Worm (Caenorhabditis elegans): ENCODE data around the gene C02B10.6.
A peak's percentile ranks its signal among the peaks of the same experiment; 100 is the strongest.

The C02B10.6 gene

DNA sequence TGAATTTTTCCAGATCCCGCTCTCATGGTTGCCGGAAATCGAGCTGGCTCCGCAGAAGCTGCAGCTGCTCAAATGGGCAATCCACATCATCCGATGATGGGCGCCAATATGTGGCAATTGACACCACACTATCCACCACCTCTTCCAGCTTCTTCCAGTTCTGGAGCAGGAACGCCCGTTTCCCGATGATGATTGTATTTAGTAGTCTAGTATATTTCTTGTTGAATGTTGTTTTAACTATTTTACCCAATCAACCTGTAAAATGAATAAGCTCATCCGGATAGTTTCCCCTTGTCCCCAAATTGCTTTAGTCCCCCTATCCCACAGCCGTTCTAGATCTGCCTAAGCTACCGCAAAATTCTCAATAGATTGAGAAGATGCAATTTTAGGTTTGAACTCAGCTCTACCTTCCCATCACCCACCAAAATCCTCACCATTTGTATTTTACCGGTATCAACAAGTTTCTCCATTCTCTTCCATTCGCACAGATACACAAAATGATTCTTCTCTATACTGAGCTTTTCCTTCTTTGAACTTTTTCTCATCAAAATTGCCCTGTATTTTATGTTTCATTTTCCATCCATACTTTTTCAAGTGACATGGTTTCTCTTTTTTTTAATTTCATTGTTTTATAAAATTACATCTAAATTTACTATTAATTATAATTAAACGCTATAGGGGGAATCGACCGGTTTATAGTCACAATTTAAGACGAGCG lies 15.7 kb downstream of the C02B10.6 start (continued):
- TF ChIP-seq mes-4 (tag; optimal IDR thresholded peaks at IDR 0.05) (no peak), madf-3 (GFP tag; IDR thresholded peaks at IDR 0.05) (peak; percentile 51; the same call in 1 of the 2 replicates), sdz-38 (tag; optimal IDR thresholded peaks at IDR 0.05) (no peak), lin-54 (GFP tag; optimal IDR thresholded peaks at IDR 0.05) (no peak), F52B5.7 (tag; optimal IDR thresholded peaks at IDR 0.05) (peak; percentile 3), Y95B8A.8 (GFP tag; IDR thresholded peaks at IDR 0.05) (no peak), nfya-1 (tag; optimal IDR thresholded peaks at IDR 0.05; ENCODE audit: borderline replicate concordance, insufficient read depth) (no peak), aptf-3 (GFP tag; IDR thresholded peaks at IDR 0.05) (0 out of 2 replicates have a peak, but pooled peaks have one; percentile 15), snpc-1.1 (tag; optimal IDR thresholded peaks at IDR 0.05; ENCODE audit: insufficient read depth) (peak; percentile 29), ztf-18 (tag; optimal IDR thresholded peaks at IDR 0.05) (no peak), ekl-4 (GFP tag; IDR thresholded peaks at IDR 0.05) (peak; percentile 34; the same call in 1 of the 2 replicates), atf-7 (tag; optimal IDR thresholded peaks at IDR 0.05) (no peak), snpc-3.4 (tag; optimal IDR thresholded peaks at IDR 0.05) (peak; percentile 27), unc-62 (GFP tag; optimal IDR thresholded peaks at IDR 0.05) (no peak), repo-1 (tag; optimal IDR thresholded peaks at IDR 0.05) (peak; percentile 74), nhr-80 (tag; optimal IDR thresholded peaks at IDR 0.05) (no peak), T26A5.8 (tag; optimal IDR thresholded peaks at IDR 0.05) (no peak), C06A6.2 (GFP tag; conservative IDR thresholded peaks at IDR 0.05) (peak; percentile 37; the same call in 1 of the 2 replicates), rcor-1 (GFP tag; IDR thresholded peaks at IDR 0.05) (no peak), hlh-12 (tag; optimal IDR thresholded peaks at IDR 0.05) (no peak), ZK185.1 (tag; optimal IDR thresholded peaks at IDR 0.05; ENCODE audit: poor library complexity, severe bottlenecking) (peak; percentile 72), ccch-3 (GFP tag; optimal IDR thresholded peaks at IDR 0.05) (no peak), ztf-25 (GFP tag; IDR thresholded peaks at IDR 0.05) (no peak), xnd-1 (tag; optimal IDR thresholded peaks at IDR 0.05) (no peak), dpl-1 (GFP tag; optimal IDR thresholded peaks at IDR 0.05) (no peak), lsy-27 (tag; optimal IDR thresholded peaks at IDR 0.05; ENCODE audit: borderline replicate concordance, insufficient read depth) (no peak), somi-1 (GFP tag; optimal IDR thresholded peaks at IDR 0.05) (no peak), attf-5 (GFP tag; optimal IDR thresholded peaks at IDR 0.05) (no peak), unc-130 (GFP tag; optimal IDR thresholded peaks at IDR 0.05) (no peak), lag-1 (GFP tag; IDR thresholded peaks at IDR 0.05) (no peak), pbrm-1 (GFP tag; IDR thresholded peaks at IDR 0.05) (no peak), ceh-40 (GFP tag; IDR thresholded peaks at IDR 0.05) (0 out of 2 replicates have a peak, but pooled peaks have one; percentile 19)

DNA sequence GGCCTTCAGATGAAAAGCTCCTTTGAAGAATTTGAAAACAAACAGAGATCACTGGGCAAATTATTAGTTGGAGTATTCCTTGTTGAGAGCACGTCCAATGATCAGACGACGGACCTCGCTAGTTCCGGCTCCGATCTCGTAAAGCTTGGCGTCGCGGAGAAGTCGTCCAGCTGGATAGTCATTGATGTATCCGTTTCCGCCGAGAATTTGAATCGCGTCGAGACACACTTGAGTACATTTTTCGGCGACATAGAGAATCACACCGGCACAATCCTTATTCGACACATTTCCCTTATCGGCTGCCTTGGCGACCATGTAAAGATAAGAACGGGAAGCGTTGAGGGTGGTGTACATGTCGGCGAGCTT lies 16.3 kb downstream of the C02B10.6 start:
- no peak for TF ChIP-seq C17E4.6 (GFP tag; IDR thresholded peaks at IDR 0.05)
- no peak for TF ChIP-seq ceh-58 (GFP tag; IDR thresholded peaks at IDR 0.05)
- no peak for TF ChIP-seq nfya-2 (GFP tag; IDR thresholded peaks at IDR 0.05)
- TF ChIP-seq efl-1 (GFP tag; optimal IDR thresholded peaks at IDR 0.05) = no peak
- no peak for TF ChIP-seq sdz-38 (tag; optimal IDR thresholded peaks at IDR 0.05)
- TF ChIP-seq ekl-4 (GFP tag; IDR thresholded peaks at IDR 0.05) = 0 out of 2 replicates have a peak, but pooled peaks have one; percentile 7
- TF ChIP-seq tbx-9 (tag; optimal IDR thresholded peaks at IDR 0.05; ENCODE audit: borderline replicate concordance) = no peak
- no peak for TF ChIP-seq athp-1 (tag; optimal IDR thresholded peaks at IDR 0.05)
- no peak for TF ChIP-seq zfh-2 (GFP tag; conservative IDR thresholded peaks at IDR 0.05)
- TF ChIP-seq mcd-1 (GFP tag; IDR thresholded peaks at IDR 0.05) = 0 out of 2 replicates have a peak, but pooled peaks have one; percentile 24
- no peak for TF ChIP-seq nhr-27 (tag; optimal IDR thresholded peaks at IDR 0.05)
- TF ChIP-seq F57C9.4 (tag; optimal IDR thresholded peaks at IDR 0.05) = no peak
- TF ChIP-seq madf-10 (tag; optimal IDR thresholded peaks at IDR 0.05) = no peak
- TF ChIP-seq sea-2 (GFP tag; IDR thresholded peaks at IDR 0.05) = no peak
- TF ChIP-seq F52B5.7 (tag; optimal IDR thresholded peaks at IDR 0.05) = peak; percentile 56
- no peak for TF ChIP-seq madf-6 (GFP tag; IDR thresholded peaks at IDR 0.05)
- TF ChIP-seq ceh-100 (GFP tag; IDR thresholded peaks at IDR 0.05) = 0 out of 2 replicates have a peak, but pooled peaks have one; percentile 12
- 0 out of 2 replicates have a peak, but pooled peaks have one; percentile 15 for TF ChIP-seq lin-26 (GFP tag; IDR thresholded peaks at IDR 0.05)
- TF ChIP-seq hsf-1 (GFP tag; IDR thresholded peaks at IDR 0.05) = no peak
- peak; percentile 41 for TF ChIP-seq atf-7 (tag; optimal IDR thresholded peaks at IDR 0.05)
- no peak for TF ChIP-seq ceh-27 (GFP tag; optimal IDR thresholded peaks at IDR 0.05)

All from whole organism, young adult.